ENCODE assay signal across 5 worm cellular contexts in genomic region chrII:13813950-13814349, ce11.
TF ChIP-seq lines count a peak whose summit lies in the region.

No protein-coding gene starts in this region.

TF ChIP-seq in whole organism, L1 larva, 84 proteins besides CTCF, POLR2A, EP300 and RAD21:
- no peak for TF ChIP-seq skn-1 (tag; optimal IDR thresholded peaks at IDR 0.05; lab: Kevin White, UChicago)
- TF ChIP-seq efl-1 (optimal IDR thresholded peaks at IDR 0.05; lab: Kevin White, UChicago): no peak
- peak in 1 of 2 experiments; percentile 78 for TF ChIP-seq efl-1 (GFP tag; optimal IDR thresholded peaks at IDR 0.05 in 1 of 2; lab: Kevin White, UChicago)
- TF ChIP-seq xbp-1 (tag; optimal IDR thresholded peaks at IDR 0.05; lab: Kevin White, UChicago): no peak
- peak; percentile 17 for TF ChIP-seq elt-2 (tag; optimal IDR thresholded peaks at IDR 0.05; lab: Kevin White, UChicago)
- no peak for TF ChIP-seq sox-4 (tag; optimal IDR thresholded peaks at IDR 0.05; lab: Kevin White, UChicago)
- no peak for TF ChIP-seq lin-14 (GFP tag; optimal IDR thresholded peaks at IDR 0.05; lab: Kevin White, UChicago)

TF ChIP-seq in whole organism, L2 larva, 48 proteins besides CTCF, POLR2A, EP300 and RAD21:
- TF ChIP-seq mab-5 (tag; optimal IDR thresholded peaks at IDR 0.05; lab: Kevin White, UChicago) (no peak), ama-1 (optimal IDR thresholded peaks at IDR 0.05; lab: Kevin White, UChicago) (no peak), sma-9 (GFP tag; optimal IDR thresholded peaks at IDR 0.05; lab: Kevin White, UChicago) (peak; percentile 14), sma-9 (tag; optimal IDR thresholded peaks at IDR 0.05; lab: Kevin White, UChicago) (no peak), ztf-4 (tag; optimal IDR thresholded peaks at IDR 0.05; lab: Kevin White, UChicago) (no peak), Y55F3AM.14 (GFP tag; optimal IDR thresholded peaks at IDR 0.05; lab: Kevin White, UChicago) (no peak), fos-1 (tag; optimal IDR thresholded peaks at IDR 0.05; lab: Kevin White, UChicago) (peak; percentile 43), skn-1 (tag; optimal IDR thresholded peaks at IDR 0.05; lab: Kevin White, UChicago) (no peak), F13H6.1 (tag; optimal IDR thresholded peaks at IDR 0.05; lab: Kevin White, UChicago) (no peak)

TF ChIP-seq in whole organism, L3 larva, 47 proteins besides CTCF, POLR2A, EP300 and RAD21:
- TF ChIP-seq ceh-16 (tag; optimal IDR thresholded peaks at IDR 0.05; lab: Kevin White, UChicago) (no peak), pha-4 (tag; optimal IDR thresholded peaks at IDR 0.05; lab: Kevin White, UChicago) (peak; percentile 31), elt-2 (tag; optimal IDR thresholded peaks at IDR 0.05; lab: Kevin White, UChicago) (peak; percentile 83), pqm-1 (tag; optimal IDR thresholded peaks at IDR 0.05; lab: Kevin White, UChicago) (peak; percentile 35), eor-1 (tag; optimal IDR thresholded peaks at IDR 0.05; lab: Kevin White, UChicago) (no peak)

TF ChIP-seq in whole organism, L4 larva, 104 proteins besides CTCF, POLR2A, EP300 and RAD21 (continues in another document):
- 0 out of 2 replicates have a peak, but pooled peaks have one; percentile 11 for TF ChIP-seq php-3 (GFP tag; IDR thresholded peaks at IDR 0.05; lab: Robert Waterston, UW)
- TF ChIP-seq hlh-30 (tag; optimal IDR thresholded peaks at IDR 0.05; lab: Kevin White, UChicago; ENCODE audit: insufficient read depth): peak; percentile 26
- no peak for TF ChIP-seq dmd-9 (GFP tag; IDR thresholded peaks at IDR 0.05; lab: Robert Waterston, UW)
- no peak for TF ChIP-seq unc-130 (GFP tag; optimal IDR thresholded peaks at IDR 0.05; lab: Kevin White, UChicago)
- 0 out of 2 replicates have a peak, but pooled peaks have one; percentile 20 for TF ChIP-seq pha-4 (GFP tag; IDR thresholded peaks at IDR 0.05; lab: Robert Waterston, UW)
- no peak for TF ChIP-seq pha-4 (tag; optimal IDR thresholded peaks at IDR 0.05; lab: Kevin White, UChicago)
- no peak for TF ChIP-seq R02D3.7 (tag; optimal IDR thresholded peaks at IDR 0.05; lab: Kevin White, UChicago)
- TF ChIP-seq aha-1 (tag; lab: Kevin White, UChicago): peak; percentile 97
- no peak for TF ChIP-seq lin-15B (tag; optimal IDR thresholded peaks at IDR 0.05; lab: Kevin White, UChicago)
- no peak for TF ChIP-seq saeg-2 (GFP tag; IDR thresholded peaks at IDR 0.05; lab: Robert Waterston, UW)
- no peak for TF ChIP-seq zag-1 (tag; optimal IDR thresholded peaks at IDR 0.05; lab: Kevin White, UChicago)
- 0 out of 2 replicates have a peak, but pooled peaks have one; percentile 17 for TF ChIP-seq lin-1 (GFP tag; IDR thresholded peaks at IDR 0.05; lab: Robert Waterston, UW)
- TF ChIP-seq madf-9 (GFP tag; conservative IDR thresholded peaks at IDR 0.05; lab: Robert Waterston, UW): no peak
- no peak for TF ChIP-seq nhr-25 (tag; optimal IDR thresholded peaks at IDR 0.05; lab: Kevin White, UChicago; ENCODE audit: borderline replicate concordance, insufficient read depth)
- no peak for TF ChIP-seq daf-19 (GFP tag; conservative IDR thresholded peaks at IDR 0.05; lab: Robert Waterston, UW)
- no peak for TF ChIP-seq madf-5 (GFP tag; IDR thresholded peaks at IDR 0.05; lab: Robert Waterston, UW)
- no peak for TF ChIP-seq mep-1 (tag; optimal IDR thresholded peaks at IDR 0.05; lab: Kevin White, UChicago)
- no peak for TF ChIP-seq jun-1 (tag; optimal IDR thresholded peaks at IDR 0.05; lab: Kevin White, UChicago)
- no peak for TF ChIP-seq egl-43 (GFP tag; IDR thresholded peaks at IDR 0.05; lab: Robert Waterston, UW)
- no peak for TF ChIP-seq ZK546.5 (tag; optimal IDR thresholded peaks at IDR 0.05; lab: Kevin White, UChicago)
- TF ChIP-seq mes-2 (tag; optimal IDR thresholded peaks at IDR 0.05; lab: Kevin White, UChicago; ENCODE audit: poor library complexity, severe bottlenecking): peak; percentile 13
- TF ChIP-seq F37D6.2 (tag; optimal IDR thresholded peaks at IDR 0.05; lab: Kevin White, UChicago): no peak
- no peak for TF ChIP-seq F26F4.8 (GFP tag; conservative IDR thresholded peaks at IDR 0.05; lab: Robert Waterston, UW)
- TF ChIP-seq arid-1 (GFP tag; conservative IDR thresholded peaks at IDR 0.05; lab: Robert Waterston, UW): no peak
- TF ChIP-seq nhr-28 (tag; optimal IDR thresholded peaks at IDR 0.05; lab: Kevin White, UChicago): peak; percentile 76
- TF ChIP-seq nhr-42 (GFP tag; IDR thresholded peaks at IDR 0.05; lab: Robert Waterston, UW): peak; percentile 30; the same call in 1 of the 2 replicates
- TF ChIP-seq Y5F2A.4 (GFP tag; optimal IDR thresholded peaks at IDR 0.05; lab: Kevin White, UChicago): no peak
- TF ChIP-seq attf-4 (tag; optimal IDR thresholded peaks at IDR 0.05; lab: Kevin White, UChicago): no peak
- no peak for TF ChIP-seq daf-12 (tag; optimal IDR thresholded peaks at IDR 0.05; lab: Kevin White, UChicago)
- TF ChIP-seq dve-1 (tag; optimal IDR thresholded peaks at IDR 0.05; lab: Kevin White, UChicago; ENCODE audit: insufficient read depth): peak; percentile 56
- no peak for TF ChIP-seq snpc-4 (tag; optimal IDR thresholded peaks at IDR 0.05; lab: Kevin White, UChicago)
- no peak for TF ChIP-seq ceh-28 (tag; optimal IDR thresholded peaks at IDR 0.05; lab: Kevin White, UChicago)
- TF ChIP-seq hlh-11 (tag; optimal IDR thresholded peaks at IDR 0.05; lab: Kevin White, UChicago): peak; percentile 82
- peak; percentile 81 for TF ChIP-seq dmd-6 (GFP tag; IDR thresholded peaks at IDR 0.05; lab: Robert Waterston, UW)
- no peak for TF ChIP-seq daf-16 (GFP tag; optimal IDR thresholded peaks at IDR 0.05; lab: Kevin White, UChicago)
- TF ChIP-seq daf-16 (tag; optimal IDR thresholded peaks at IDR 0.05; lab: Kevin White, UChicago): peak; percentile 37
- TF ChIP-seq mdt-29 (GFP tag; IDR thresholded peaks at IDR 0.05; lab: Robert Waterston, UW): no peak

TF ChIP-seq in whole organism, young adult, 124 proteins besides CTCF, POLR2A, EP300 and RAD21:
- peak; percentile 13; the same call in 1 of the 2 replicates for TF ChIP-seq egl-44 (GFP tag; IDR thresholded peaks at IDR 0.05; lab: Robert Waterston, UW)
- TF ChIP-seq Y56A3A.18 (GFP tag; IDR thresholded peaks at IDR 0.05; lab: Robert Waterston, UW): no peak
- no peak for TF ChIP-seq snpc-3.4 (tag; optimal IDR thresholded peaks at IDR 0.05; lab: Kevin White, UChicago)
- TF ChIP-seq egrh-3 (GFP tag; IDR thresholded peaks at IDR 0.05; lab: Robert Waterston, UW): 0 out of 2 replicates have a peak, but pooled peaks have one; percentile 26
- TF ChIP-seq dpl-1 (GFP tag; optimal IDR thresholded peaks at IDR 0.05; lab: Kevin White, UChicago): no peak
- TF ChIP-seq unc-62 (GFP tag; optimal IDR thresholded peaks at IDR 0.05; lab: Kevin White, UChicago): no peak
- no peak for TF ChIP-seq ceh-58 (GFP tag; IDR thresholded peaks at IDR 0.05; lab: Robert Waterston, UW)
- peak; percentile 71 for TF ChIP-seq dox-1 (GFP tag; IDR thresholded peaks at IDR 0.05; lab: Robert Waterston, UW)
- no peak for TF ChIP-seq repo-1 (tag; optimal IDR thresholded peaks at IDR 0.05; lab: Kevin White, UChicago)
- TF ChIP-seq mxl-1 (tag; optimal IDR thresholded peaks at IDR 0.05; lab: Kevin White, UChicago): no peak
- TF ChIP-seq nfya-1 (tag; optimal IDR thresholded peaks at IDR 0.05; lab: Kevin White, UChicago; ENCODE audit: borderline replicate concordance, insufficient read depth): no peak
- peak; percentile 96 for TF ChIP-seq nhr-80 (tag; optimal IDR thresholded peaks at IDR 0.05; lab: Kevin White, UChicago)
- TF ChIP-seq fkh-3 (tag; optimal IDR thresholded peaks at IDR 0.05; lab: Kevin White, UChicago): no peak
- TF ChIP-seq snpc-4 (GFP tag; optimal IDR thresholded peaks at IDR 0.05; lab: Kevin White, UChicago): no peak
- peak in 1 of 4 experiments; percentile 67 for TF ChIP-seq snpc-4 (tag; optimal IDR thresholded peaks at IDR 0.05; lab: Kevin White, UChicago)
- no peak for TF ChIP-seq lin-26 (GFP tag; IDR thresholded peaks at IDR 0.05; lab: Robert Waterston, UW)
- TF ChIP-seq madf-6 (GFP tag; IDR thresholded peaks at IDR 0.05; lab: Robert Waterston, UW): no peak
- TF ChIP-seq cebp-1 (GFP tag; IDR thresholded peaks at IDR 0.05; lab: Robert Waterston, UW): no peak
- TF ChIP-seq cebp-1 (tag; optimal IDR thresholded peaks at IDR 0.05; lab: Kevin White, UChicago): peak; percentile 44
- TF ChIP-seq T07F8.4 (tag; optimal IDR thresholded peaks at IDR 0.05; lab: Kevin White, UChicago): no peak
- TF ChIP-seq nfyb-1 (GFP tag; IDR thresholded peaks at IDR 0.05; lab: Robert Waterston, UW): no peak
- TF ChIP-seq aptf-3 (GFP tag; IDR thresholded peaks at IDR 0.05; lab: Robert Waterston, UW): no peak
- TF ChIP-seq C17E4.6 (GFP tag; IDR thresholded peaks at IDR 0.05; lab: Robert Waterston, UW): no peak
- no peak for TF ChIP-seq Y53F4B.3 (GFP tag; IDR thresholded peaks at IDR 0.05; lab: Robert Waterston, UW)
- TF ChIP-seq B0035.1 (tag; optimal IDR thresholded peaks at IDR 0.05; lab: Kevin White, UChicago): no peak
- no peak for TF ChIP-seq nhr-90 (tag; optimal IDR thresholded peaks at IDR 0.05; lab: Kevin White, UChicago)
- TF ChIP-seq K12H6.12 (tag; optimal IDR thresholded peaks at IDR 0.05; lab: Kevin White, UChicago): no peak
- no peak for TF ChIP-seq nhr-120 (GFP tag; IDR thresholded peaks at IDR 0.05; lab: Robert Waterston, UW)
- TF ChIP-seq madf-8 (GFP tag; conservative IDR thresholded peaks at IDR 0.05; lab: Robert Waterston, UW): no peak
